Worm (Caenorhabditis elegans): ENCODE data around the gene T28A11.16.

T28A11.16 gene

ce11 chrV:3230597-3230996 is 28.4 kb downstream of the T28A11.16 start, which contains the start of gene K08D9.10:
Gene K08D9.10 (plus strand): TSS chrV:3230897.
- TF ChIP-seq nhr-10 (tag; optimal IDR thresholded peaks at IDR 0.05) = no peak
- TF ChIP-seq madf-9 (GFP tag; conservative IDR thresholded peaks at IDR 0.05) = no peak
- no peak for TF ChIP-seq cey-2 (tag; optimal IDR thresholded peaks at IDR 0.05; ENCODE audit: borderline replicate concordance, insufficient read depth)
- TF ChIP-seq daf-19 (GFP tag; conservative IDR thresholded peaks at IDR 0.05) = no peak
- TF ChIP-seq attf-4 (tag; optimal IDR thresholded peaks at IDR 0.05) = no peak
- no peak for TF ChIP-seq ceh-62 (tag; optimal IDR thresholded peaks at IDR 0.05)
- no peak for TF ChIP-seq lir-3 (tag; optimal IDR thresholded peaks at IDR 0.05)
- no peak for TF ChIP-seq nhr-28 (tag; optimal IDR thresholded peaks at IDR 0.05)

ce11 chrV:3230150-3230549 is 28.9 kb downstream of the T28A11.16 start:
- TF ChIP-seq dmd-6 (GFP tag; IDR thresholded peaks at IDR 0.05) = no peak
- no peak for TF ChIP-seq cey-2 (tag; optimal IDR thresholded peaks at IDR 0.05; ENCODE audit: borderline replicate concordance, insufficient read depth)
- TF ChIP-seq nhr-48 (tag; optimal IDR thresholded peaks at IDR 0.05) = no peak
- TF ChIP-seq nhr-10 (tag; optimal IDR thresholded peaks at IDR 0.05) = no peak
- TF ChIP-seq lin-1 (GFP tag; IDR thresholded peaks at IDR 0.05) = no peak
- TF ChIP-seq vab-7 (GFP tag; IDR thresholded peaks at IDR 0.05) = no peak
- no peak for TF ChIP-seq lin-38 (GFP tag; IDR thresholded peaks at IDR 0.05)
- TF ChIP-seq ctbp-1 (GFP tag; IDR thresholded peaks at IDR 0.05) = no peak
- no peak for TF ChIP-seq ZK337.2 (GFP tag; IDR thresholded peaks at IDR 0.05)
- TF ChIP-seq pqm-1 (tag; optimal IDR thresholded peaks at IDR 0.05) = no peak
- no peak for TF ChIP-seq hlh-11 (tag; optimal IDR thresholded peaks at IDR 0.05)
- no peak for TF ChIP-seq ceh-20 (GFP tag; IDR thresholded peaks at IDR 0.05)
- no peak for TF ChIP-seq ztf-7 (tag; optimal IDR thresholded peaks at IDR 0.05)
- no peak for TF ChIP-seq tag-97 (GFP tag; IDR thresholded peaks at IDR 0.05)
- no peak for TF ChIP-seq zfp-2 (tag; optimal IDR thresholded peaks at IDR 0.05)
- no peak for TF ChIP-seq F26F4.8 (GFP tag; conservative IDR thresholded peaks at IDR 0.05)
- no peak for TF ChIP-seq unc-130 (GFP tag; optimal IDR thresholded peaks at IDR 0.05)
- no peak for TF ChIP-seq set-16 (GFP tag; IDR thresholded peaks at IDR 0.05)
- TF ChIP-seq F37D6.2 (tag; optimal IDR thresholded peaks at IDR 0.05) = no peak
- TF ChIP-seq nhr-237 (tag; optimal IDR thresholded peaks at IDR 0.05) = no peak

DNA sequence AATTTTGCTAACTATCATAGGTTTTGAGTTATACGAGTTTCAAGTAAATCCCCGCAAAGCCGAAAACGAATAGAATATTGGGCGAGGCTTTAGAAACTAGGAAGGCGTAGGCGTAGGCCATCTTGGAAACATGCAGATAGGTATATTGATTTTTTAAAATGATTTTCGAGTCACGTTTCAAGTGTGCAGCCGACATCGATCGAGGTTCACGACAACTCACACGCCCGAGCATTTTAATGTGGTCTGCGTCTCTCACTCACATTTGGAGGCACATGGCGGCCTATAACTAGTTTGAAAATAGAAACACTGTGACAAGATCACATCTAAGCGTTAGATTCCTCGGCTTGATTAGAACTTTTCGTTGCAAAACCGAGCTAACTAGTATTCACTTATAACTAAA is 31.6 kb downstream of the T28A11.16 start, which contains the start of gene K08D9.2:
K08D9.2 (plus strand) TSS at position 301 of the 400 bp plus-strand sequence.
- TF ChIP-seq lin-38 (GFP tag; IDR thresholded peaks at IDR 0.05) = no peak
- TF ChIP-seq spr-1 (tag; optimal IDR thresholded peaks at IDR 0.05) = no peak
- TF ChIP-seq tag-97 (GFP tag; IDR thresholded peaks at IDR 0.05) = no peak
- no peak for TF ChIP-seq fkh-10 (GFP tag; optimal IDR thresholded peaks at IDR 0.05)
- TF ChIP-seq lin-29 (GFP tag; IDR thresholded peaks at IDR 0.05) = no peak
- no peak for TF ChIP-seq nhr-25 (tag; optimal IDR thresholded peaks at IDR 0.05; ENCODE audit: borderline replicate concordance, insufficient read depth)
- no peak for TF ChIP-seq zip-11 (GFP tag; IDR thresholded peaks at IDR 0.05)
- no peak for TF ChIP-seq unc-130 (GFP tag; optimal IDR thresholded peaks at IDR 0.05)
- TF ChIP-seq nhr-10 (tag; optimal IDR thresholded peaks at IDR 0.05) = no peak
- no peak for TF ChIP-seq mxl-3 (GFP tag; optimal IDR thresholded peaks at IDR 0.05)
- TF ChIP-seq nhr-48 (tag; optimal IDR thresholded peaks at IDR 0.05) = no peak
- TF ChIP-seq R02D3.7 (tag; optimal IDR thresholded peaks at IDR 0.05) = no peak
- TF ChIP-seq hif-1 (tag; optimal IDR thresholded peaks at IDR 0.05) = no peak
- no peak for TF ChIP-seq F37D6.2 (tag; optimal IDR thresholded peaks at IDR 0.05)
- TF ChIP-seq nhr-77 (tag; optimal IDR thresholded peaks at IDR 0.05) = no peak
- no peak for TF ChIP-seq mxl-2 (GFP tag; conservative IDR thresholded peaks at IDR 0.05)
- no peak for TF ChIP-seq tra-1 (GFP tag; IDR thresholded peaks at IDR 0.05)
